Fruit fly (Drosophila melanogaster): ENCODE data around the gene TotM.

dm6 chr2L:5304367-5304766 is 25.3 kb upstream of the TotM start:
- TF ChIP-seq cnc (optimal IDR thresholded peaks at IDR 0.05) (no peak), CG7045 (GFP tag; optimal IDR thresholded peaks at IDR 0.05) (peak; percentile 24), Hr96 (GFP tag; optimal IDR thresholded peaks at IDR 0.05) (peak; percentile 37), CG14711 (tag; optimal IDR thresholded peaks at IDR 0.05) (peak; percentile 30), Clk (GFP tag; optimal IDR thresholded peaks at IDR 0.05) (no peak), CG33017 (tag; optimal IDR thresholded peaks at IDR 0.05) (peak; percentile 11), pad (GFP tag; optimal IDR thresholded peaks at IDR 0.05) (no peak), CG12768 (GFP tag; optimal IDR thresholded peaks at IDR 0.05) (peak; percentile 24), cic (GFP tag; optimal IDR thresholded peaks at IDR 0.05) (peak; percentile 67)
